Worm (Caenorhabditis elegans) whole organism, L3 larva: Measurements from ENCODE around the gene F32E10.9.
"Not testable (repeated sequence)": the region's sequence is repeated elsewhere in the genome, so short reads cannot be mapped to it uniquely, and the experiment has no call there.

Experiments
- ama-1 ChIP-seq: fragments of 150-350 bp; optimal IDR thresholded peaks from 2 replicates; lab custom pipeline; 2018
- daf-12 ChIP-seq: fragments of 150-350 bp; optimal IDR thresholded peaks from 2 replicates; lab custom pipeline; 2014; ENCODE audit warnings: missing biosample characterization, missing genetic modification reagents, missing genetic modification characterization
- lin-39 ChIP-seq: fragments of 150-350 bp; optimal IDR thresholded peaks from 2 replicates; lab custom pipeline; 2018; ENCODE audit warnings: missing biosample characterization, missing genetic modification reagents, missing genetic modification characterization
- nhr-28 ChIP-seq: fragments of 150-350 bp; optimal IDR thresholded peaks from 2 replicates; lab custom pipeline; 2014; ENCODE audit warnings: missing biosample characterization, missing genetic modification characterization
- sea-2 ChIP-seq: fragments of 150-350 bp; sonication (generic microtip); optimal IDR thresholded peaks from 4 replicates; lab custom pipeline; 2014; ENCODE audit warnings: missing biosample characterization, missing genetic modification reagents, missing genetic modification characterization
- unc-62 ChIP-seq: fragments of 150-350 bp; sonication (generic microtip); optimal IDR thresholded peaks from 4 replicates; lab custom pipeline; 2014; ENCODE audit warnings: missing biosample characterization, missing genetic modification reagents, missing genetic modification characterization

DNA sequence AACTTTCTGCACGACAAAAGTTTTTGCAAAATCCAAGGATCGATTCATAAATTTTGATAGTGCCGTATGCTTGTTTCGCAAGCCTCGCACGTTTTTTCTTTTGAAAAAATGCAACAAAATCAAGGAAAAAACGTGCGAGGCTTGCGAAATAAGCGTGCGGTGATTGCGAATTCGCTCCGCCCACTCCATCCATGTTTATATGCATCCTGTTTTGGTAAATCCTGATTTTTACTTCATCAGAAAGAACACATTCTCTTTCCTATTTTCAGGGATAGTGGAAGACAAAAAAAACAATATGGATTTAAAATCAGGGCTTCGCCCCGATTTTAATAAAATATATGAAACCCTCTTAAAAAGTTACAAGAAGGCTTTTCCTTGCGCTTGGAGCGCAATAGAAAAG is at the start of gene F32E10.9:
- not testable (repeated sequence) for TF ChIP-seq sea-2; unc-62 (GFP tag; lab: Kevin White, UChicago); nhr-28 (tag; lab: Kevin White, UChicago); daf-12 (tag; lab: Kevin White, UChicago); lin-39; ama-1 (lab: Kevin White, UChicago)
